Fruit fly (Drosophila melanogaster): ENCODE measurements around the gene Dtd.

The Dtd gene

DNA sequence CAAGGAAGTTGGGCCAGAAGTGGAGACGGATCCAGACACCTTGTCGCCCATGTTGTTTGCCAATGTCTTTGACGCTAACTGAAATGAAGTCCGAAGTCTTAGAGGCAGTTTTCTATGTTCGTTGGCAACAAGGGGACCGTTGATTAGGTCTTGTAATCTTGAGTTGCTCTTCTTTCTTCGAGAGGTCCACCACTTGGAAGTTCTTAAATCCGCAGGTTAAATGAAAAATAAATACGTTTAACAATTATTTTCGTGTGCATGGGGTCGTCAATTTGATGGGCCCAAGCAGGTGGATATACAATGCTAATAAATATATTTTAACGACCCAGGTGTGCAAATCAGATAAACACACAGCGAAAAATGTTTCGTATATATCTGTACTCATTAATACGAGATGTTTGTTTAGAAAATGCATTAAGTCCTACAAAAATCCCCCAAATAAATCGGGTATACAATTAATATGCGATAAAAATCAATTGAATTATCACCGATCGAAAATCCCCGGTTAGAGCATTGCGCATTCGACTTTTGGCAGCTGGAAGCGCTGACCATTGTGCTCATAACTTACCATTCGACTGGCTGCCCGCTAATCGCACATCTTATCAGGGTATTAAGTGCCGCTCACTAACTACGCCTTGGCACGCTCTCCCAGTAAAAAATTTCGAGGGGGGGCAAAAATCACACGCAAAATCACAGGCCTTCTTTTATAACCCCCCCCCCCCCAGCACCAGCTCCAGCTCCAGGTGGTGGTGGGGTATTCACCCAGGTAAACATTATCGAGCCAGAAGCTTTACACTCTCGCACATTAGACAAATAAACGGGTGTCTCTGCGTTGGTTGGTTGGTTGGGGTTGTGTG, 30.9 kb downstream of the Dtd start, which contains the start of gene PGRP-LB (continued):
- peak in 1 of 3 experiments; percentile 47 for TF ChIP-seq Stat92E (GFP tag; optimal IDR thresholded peaks at IDR 0.05)
- TF ChIP-seq mirr (GFP tag; optimal IDR thresholded peaks at IDR 0.05), result peak; percentile 26
- peak; percentile 47 for TF ChIP-seq HmgZ (tag; optimal IDR thresholded peaks at IDR 0.05)
- no peak for TF ChIP-seq vvl (GFP tag; IDR thresholded peaks at IDR 0.05)
- TF ChIP-seq trem (tag; optimal IDR thresholded peaks at IDR 0.05), result no peak
- TF ChIP-seq pho (GFP tag; optimal IDR thresholded peaks at IDR 0.05), result peak; percentile 21
- no peak for TF ChIP-seq CG8478 (optimal IDR thresholded peaks at IDR 0.05)
- no peak for TF ChIP-seq CG16813 (GFP tag; IDR thresholded peaks at IDR 0.05; ENCODE audit: partially characterized antibody)
- TF ChIP-seq dimm (GFP tag; IDR thresholded peaks at IDR 0.05), result no peak
- no peak for TF ChIP-seq her (GFP tag; optimal IDR thresholded peaks at IDR 0.05)
- TF ChIP-seq CG9797 (GFP tag; optimal IDR thresholded peaks at IDR 0.05), result no peak
- TF ChIP-seq Nf-YC (tag; optimal IDR thresholded peaks at IDR 0.05), result no peak
- no peak for TF ChIP-seq CG7963 (GFP tag; IDR thresholded peaks at IDR 0.05; ENCODE audit: partially characterized antibody)
- no peak for TF ChIP-seq luna (GFP tag; optimal IDR thresholded peaks at IDR 0.05)
- TF ChIP-seq CG4854 (GFP tag; optimal IDR thresholded peaks at IDR 0.05), result no peak
- TF ChIP-seq CG17612 (GFP tag; IDR thresholded peaks at IDR 0.05), result no peak
- TF ChIP-seq ttk (GFP tag; IDR thresholded peaks at IDR 0.05), result no peak
- no peak for TF ChIP-seq unc-4 (GFP tag; IDR thresholded peaks at IDR 0.05; ENCODE audit: partially characterized antibody)
- TF ChIP-seq ssp (GFP tag; IDR thresholded peaks at IDR 0.05), result no peak
- TF ChIP-seq Asciz (GFP tag; optimal IDR thresholded peaks at IDR 0.05), result no peak
- no peak for TF ChIP-seq Side (GFP tag; optimal IDR thresholded peaks at IDR 0.05)
- TF ChIP-seq HLH4C (GFP tag; IDR thresholded peaks at IDR 0.05; ENCODE audit: partially characterized antibody), result no peak
- TF ChIP-seq lov (optimal IDR thresholded peaks at IDR 0.05), result no peak
- no peak for TF ChIP-seq lov (GFP tag; IDR thresholded peaks at IDR 0.05)
- no peak for TF ChIP-seq CG10274 (GFP tag; optimal IDR thresholded peaks at IDR 0.05)
- TF ChIP-seq CG11695 (GFP tag; IDR thresholded peaks at IDR 0.05), result no peak
- TF ChIP-seq gsb-n (tag; optimal IDR thresholded peaks at IDR 0.05), result no peak
- no peak for TF ChIP-seq salm (tag; optimal IDR thresholded peaks at IDR 0.05)
- TF ChIP-seq C15 (GFP tag; IDR thresholded peaks at IDR 0.05), result no peak
- no peak for TF ChIP-seq Dad (GFP tag; optimal IDR thresholded peaks at IDR 0.05)
- no peak for TF ChIP-seq CG16863 (GFP tag; optimal IDR thresholded peaks at IDR 0.05)
- 0 out of 2 replicates have a peak, but pooled peaks have one; percentile 10 for TF ChIP-seq CG10366 (GFP tag; IDR thresholded peaks at IDR 0.05)
- no peak for TF ChIP-seq Fer3 (tag; optimal IDR thresholded peaks at IDR 0.05)
- no peak for TF ChIP-seq CG2712 (tag; optimal IDR thresholded peaks at IDR 0.05)
- no peak for TF ChIP-seq chm (GFP tag; IDR thresholded peaks at IDR 0.05)
- TF ChIP-seq sima (GFP tag; optimal IDR thresholded peaks at IDR 0.05), result no peak
- TF ChIP-seq BEAF-32 (GFP tag; optimal IDR thresholded peaks at IDR 0.05), result no peak
- TF ChIP-seq maf-S (GFP tag; optimal IDR thresholded peaks at IDR 0.05), result no peak
- no peak for TF ChIP-seq tll (GFP tag; optimal IDR thresholded peaks at IDR 0.05)
- no peak for TF ChIP-seq CG31388 (GFP tag; optimal IDR thresholded peaks at IDR 0.05)
- TF ChIP-seq CG12942 (GFP tag; optimal IDR thresholded peaks at IDR 0.05), result no peak
- TF ChIP-seq MTF-1 (GFP tag; optimal IDR thresholded peaks at IDR 0.05; ENCODE audit: borderline replicate concordance), result no peak
- TF ChIP-seq lilli (GFP tag; optimal IDR thresholded peaks at IDR 0.05), result peak; percentile 44
- TF ChIP-seq Nf-YB (GFP tag; optimal IDR thresholded peaks at IDR 0.05), result no peak
- no peak for TF ChIP-seq Max (GFP tag; optimal IDR thresholded peaks at IDR 0.05)
- TF ChIP-seq CG17568 (GFP tag; optimal IDR thresholded peaks at IDR 0.05), result no peak
- TF ChIP-seq CG42726 (GFP tag; IDR thresholded peaks at IDR 0.05; ENCODE audit: partially characterized antibody), result no peak
- no peak for TF ChIP-seq seq (GFP tag; IDR thresholded peaks at IDR 0.05)
- no peak for TF ChIP-seq Sry-δ (GFP tag; optimal IDR thresholded peaks at IDR 0.05)

Data from whole organism, embryonic.